Worm (Caenorhabditis elegans): ENCODE measurements around the gene lit-1.

ce11 chrIII:13729760-13730159 lies 28.0 kb downstream of the lit-1 start:
- TF ChIP-seq dao-5 (tag; optimal IDR thresholded peaks at IDR 0.05) (no peak), him-1 (tag; optimal IDR thresholded peaks at IDR 0.05) (no peak), W03F9.2 (tag; optimal IDR thresholded peaks at IDR 0.05) (no peak)

All from whole organism, L4/young adult.